Worm (Caenorhabditis elegans) whole organism, mixed stage, embryonic: ENCODE results near the gene rga-1.

Source experiments
- ces-1 ChIP-seq: fragments of 150-350 bp; optimal IDR thresholded peaks from 2 replicates; lab custom pipeline; 2014; ENCODE audit warnings: missing biosample characterization, missing genetic modification reagents, missing genetic modification characterization
- elt-1 ChIP-seq: sonication (generic microtip); optimal IDR thresholded peaks from 2 replicates; lab custom pipeline; 2017; ENCODE audit warnings: missing genetic modification characterization, mild to moderate bottlenecking, missing compliant biosample characterization, antibody characterized with exemption, moderate library complexity, borderline replicate concordance; ENCODE audit not compliant: insufficient read depth
- elt-3 ChIP-seq: fragments of 150-350 bp; optimal IDR thresholded peaks from 2 replicates; lab custom pipeline; 2014; ENCODE audit warnings: missing biosample characterization, missing genetic modification characterization
- ham-2 ChIP-seq: fragments of 200-800 bp; sonication (Bioruptor generic); optimal IDR thresholded peaks from 2 replicates; lab custom pipeline; 2018; ENCODE audit warnings: mild to moderate bottlenecking, missing genetic modification characterization, missing compliant biosample characterization
- lin-13 ChIP-seq: fragments of 150-350 bp; optimal IDR thresholded peaks from 2 replicates; lab custom pipeline; 2014; ENCODE audit warnings: missing biosample characterization, missing genetic modification characterization
- lsy-2 ChIP-seq: fragments of 150-350 bp; optimal IDR thresholded peaks from 2 replicates; lab custom pipeline; 2014; ENCODE audit warnings: missing biosample characterization, missing genetic modification characterization
- nhr-12 ChIP-seq: fragments of 150-350 bp; optimal IDR thresholded peaks from 2 replicates; lab custom pipeline; 2014; ENCODE audit warnings: missing biosample characterization, missing genetic modification characterization
- nhr-237 ChIP-seq: fragments of 150-350 bp; optimal IDR thresholded peaks from 2 replicates; lab custom pipeline; 2014; ENCODE audit warnings: missing biosample characterization, missing genetic modification characterization
- nhr-76 ChIP-seq: sonication (generic microtip); optimal IDR thresholded peaks from 2 replicates; lab custom pipeline; 2017; ENCODE audit warnings: missing biosample characterization, missing genetic modification characterization
- sem-2 ChIP-seq: fragments of 200-800 bp; sonication (Bioruptor generic); optimal IDR thresholded peaks from 2 replicates; lab custom pipeline; 2018; ENCODE audit warnings: mild to moderate bottlenecking, missing genetic modification characterization, missing compliant biosample characterization
- unc-39 ChIP-seq: fragments of 150-350 bp; optimal IDR thresholded peaks from 2 replicates; lab custom pipeline; 2014; ENCODE audit warnings: missing biosample characterization, missing genetic modification characterization
- unc-62 ChIP-seq: fragments of 150-350 bp; optimal IDR thresholded peaks from 2 replicates; lab custom pipeline; 2014; ENCODE audit warnings: missing biosample characterization, missing genetic modification reagents, missing genetic modification characterization

ce11 chrII:11438417-11438816 is 26.3 kb upstream of the rga-1 start, which contains the start of gene vha-6:
- TF ChIP-seq nhr-237 (tag; lab: Kevin White, UChicago) (no peak), ham-2 (GFP tag; lab: Kevin White, UChicago) (no peak), unc-62 (GFP tag; lab: Kevin White, UChicago) (no peak), elt-3 (tag; lab: Kevin White, UChicago) (no peak), sem-2 (GFP tag; lab: Kevin White, UChicago) (no peak), lin-13 (tag; lab: Kevin White, UChicago) (no peak), nhr-12 (tag; lab: Kevin White, UChicago) (no peak), ces-1 (GFP tag; lab: Kevin White, UChicago) (no peak), unc-39 (tag; lab: Kevin White, UChicago) (no peak), lsy-2 (tag; lab: Kevin White, UChicago) (no peak), elt-1 (no peak), nhr-76 (no peak)
